Fruit fly (Drosophila melanogaster): Measurements from ENCODE around the gene Ubc4.

Gene Ubc4

dm6 chr3L:9733563-9733962, 35.4 kb downstream of the Ubc4 start, which contains the start of gene CG6749:
Gene CG6749, minus strand, starts transcription at chr3L:9733807.
- TF ChIP-seq CG5204 (GFP tag; optimal IDR thresholded peaks at IDR 0.05) (no peak), CG11617 (GFP tag; optimal IDR thresholded peaks at IDR 0.05) (no peak), Mnt (GFP tag; optimal IDR thresholded peaks at IDR 0.05) (no peak), tj (GFP tag; optimal IDR thresholded peaks at IDR 0.05) (no peak), kay (GFP tag; ENCODE audit: borderline replicate concordance) (no peak), ovo (GFP tag; optimal IDR thresholded peaks at IDR 0.05) (no peak), CG12768 (GFP tag; optimal IDR thresholded peaks at IDR 0.05) (no peak), cic (GFP tag; optimal IDR thresholded peaks at IDR 0.05) (no peak), CG1620 (GFP tag; optimal IDR thresholded peaks at IDR 0.05) (no peak)

dm6 chr3L:9739629-9740028, 41.5 kb downstream of the Ubc4 start:
- TF ChIP-seq CG33017 (tag; optimal IDR thresholded peaks at IDR 0.05) (peak; percentile 16), kay (GFP tag; ENCODE audit: borderline replicate concordance) (peak; percentile 13), CG11617 (GFP tag; optimal IDR thresholded peaks at IDR 0.05) (no peak), pad (GFP tag; optimal IDR thresholded peaks at IDR 0.05) (no peak), cic (GFP tag; optimal IDR thresholded peaks at IDR 0.05) (no peak), CG5204 (GFP tag; optimal IDR thresholded peaks at IDR 0.05) (no peak)

dm6 chr3L:9742342-9742741, 44.2 kb downstream of the Ubc4 start:
- TF ChIP-seq cic (GFP tag; optimal IDR thresholded peaks at IDR 0.05): no peak
- TF ChIP-seq CG7045 (GFP tag; optimal IDR thresholded peaks at IDR 0.05): no peak
- TF ChIP-seq toe (GFP tag; optimal IDR thresholded peaks at IDR 0.05): no peak
- no peak for TF ChIP-seq kay (GFP tag; ENCODE audit: borderline replicate concordance)
- TF ChIP-seq Mnt (GFP tag; optimal IDR thresholded peaks at IDR 0.05): no peak
- no peak for TF ChIP-seq ovo (GFP tag; optimal IDR thresholded peaks at IDR 0.05)
- TF ChIP-seq Crg-1 (GFP tag; optimal IDR thresholded peaks at IDR 0.05): no peak
- TF ChIP-seq CG12768 (GFP tag; optimal IDR thresholded peaks at IDR 0.05): no peak
- no peak for TF ChIP-seq Clk (GFP tag; optimal IDR thresholded peaks at IDR 0.05)
- TF ChIP-seq CG11617 (GFP tag; optimal IDR thresholded peaks at IDR 0.05): no peak
- no peak for TF ChIP-seq CG14711 (tag; optimal IDR thresholded peaks at IDR 0.05)

dm6 chr3L:9744060-9744549, 46.0 kb downstream of the Ubc4 start:
- TF ChIP-seq CG14711 (tag; optimal IDR thresholded peaks at IDR 0.05) (peak; percentile 52), kay (GFP tag; ENCODE audit: borderline replicate concordance) (no peak), CG7101 (tag; optimal IDR thresholded peaks at IDR 0.05) (peak; percentile 30), bab1 (GFP tag; optimal IDR thresholded peaks at IDR 0.05) (peak; percentile 86), cic (GFP tag; optimal IDR thresholded peaks at IDR 0.05) (no peak), pad (GFP tag; optimal IDR thresholded peaks at IDR 0.05) (peak; percentile 47), CG7045 (GFP tag; optimal IDR thresholded peaks at IDR 0.05) (no peak), Crg-1 (GFP tag; optimal IDR thresholded peaks at IDR 0.05) (no peak), CG1620 (GFP tag; optimal IDR thresholded peaks at IDR 0.05) (no peak)

dm6 chr3L:9745393-9745792, 47.3 kb downstream of the Ubc4 start:
- TF ChIP-seq cnc (optimal IDR thresholded peaks at IDR 0.05) (no peak), CG14711 (tag; optimal IDR thresholded peaks at IDR 0.05) (no peak), tj (GFP tag; optimal IDR thresholded peaks at IDR 0.05) (no peak), cic (GFP tag; optimal IDR thresholded peaks at IDR 0.05) (no peak), kay (GFP tag; ENCODE audit: borderline replicate concordance) (no peak)

Measured in whole organism, adult.